Worm (Caenorhabditis elegans) whole organism, L2 larva: ENCODE data around the gene npr-34.

Source experiments
- dmd-4 ChIP-seq: sonication (generic microtip); optimal IDR thresholded peaks from 2 replicates; lab custom pipeline; 2017; ENCODE audit warnings: missing biosample characterization, missing genetic modification characterization
- elt-3 ChIP-seq: sonication (generic microtip); optimal IDR thresholded peaks from 2 replicates; lab custom pipeline; 2017; ENCODE audit warnings: missing biosample characterization, missing genetic modification characterization
- nhr-11 ChIP-seq: fragments of 150-350 bp; optimal IDR thresholded peaks from 2 replicates; lab custom pipeline; 2014; ENCODE audit warnings: missing biosample characterization, missing genetic modification characterization
- nhr-23 ChIP-seq: fragments of 150-350 bp; optimal IDR thresholded peaks from 2 replicates; lab custom pipeline; 2014; ENCODE audit warnings: missing biosample characterization, missing genetic modification reagents, missing genetic modification characterization
- nhr-237 ChIP-seq: fragments of 150-350 bp; optimal IDR thresholded peaks from 2 replicates; lab custom pipeline; 2014; ENCODE audit warnings: missing biosample characterization, missing genetic modification characterization

- TF ChIP-seq nhr-237 (tag; lab: Kevin White, UChicago) (no peak), nhr-11 (tag; lab: Kevin White, UChicago) (no peak), dmd-4 (no peak), nhr-23 (tag; lab: Kevin White, UChicago) (no peak), elt-3 (no peak)
Observed at ce11 chrII:14733424-14733823, 5.6 kb downstream of the npr-34 start, which contains the start of gene glna-1.
